Worm (Caenorhabditis elegans) whole organism, late embryonic: ENCODE data around the gene C33A12.19.

Experiments
- ama-1 ChIP-seq: fragments of 150-350 bp; optimal IDR thresholded peaks from 2 replicates; lab custom pipeline; 2014
- ceh-18 ChIP-seq: sonication (generic microtip); optimal IDR thresholded peaks from 2 replicates; lab custom pipeline; 2016; ENCODE audit warnings: missing genetic modification characterization, missing compliant biosample characterization
- ceh-9 ChIP-seq: sonication (generic microtip); optimal IDR thresholded peaks from 2 replicates; lab custom pipeline; 2016; ENCODE audit warnings: mild to moderate bottlenecking, missing genetic modification characterization, inconsistent platforms, missing compliant biosample characterization
- dmd-4 ChIP-seq: sonication (generic microtip); optimal IDR thresholded peaks from 2 replicates; lab custom pipeline; 2016; ENCODE audit warnings: borderline replicate concordance, missing genetic modification characterization, missing compliant biosample characterization
- eyg-1 ChIP-seq: sonication (generic microtip); optimal IDR thresholded peaks from 2 replicates; lab custom pipeline; 2016; ENCODE audit warnings: missing genotype, missing genetic modification characterization, missing compliant biosample characterization
- fkh-10 ChIP-seq: fragments of 150-350 bp; optimal IDR thresholded peaks from 2 replicates; lab custom pipeline; 2014; ENCODE audit warnings: missing biosample characterization, missing genetic modification reagents, missing genetic modification characterization
- lim-6 ChIP-seq: sonication (generic microtip); optimal IDR thresholded peaks from 2 replicates; lab custom pipeline; 2016; ENCODE audit warnings: missing genetic modification characterization, missing compliant biosample characterization
- mec-3 ChIP-seq: sonication (generic microtip); optimal IDR thresholded peaks from 2 replicates; lab custom pipeline; 2016; ENCODE audit warnings: borderline replicate concordance, missing genetic modification characterization, missing compliant biosample characterization
- pha-4 ChIP-seq: fragments of 150-350 bp; optimal IDR thresholded peaks from 2 replicates; lab custom pipeline; 2018; ENCODE audit warnings: missing biosample characterization, missing genetic modification reagents, missing genetic modification characterization
- sox-4 ChIP-seq: sonication (generic microtip); optimal IDR thresholded peaks from 2 replicates; lab custom pipeline; 2017; ENCODE audit warnings: mild to moderate bottlenecking, missing genetic modification characterization, inconsistent platforms, missing compliant biosample characterization
- tbx-2 ChIP-seq: sonication (generic microtip); optimal IDR thresholded peaks from 2 replicates; lab custom pipeline; 2016; ENCODE audit warnings: missing genetic modification characterization, missing compliant biosample characterization

DNA sequence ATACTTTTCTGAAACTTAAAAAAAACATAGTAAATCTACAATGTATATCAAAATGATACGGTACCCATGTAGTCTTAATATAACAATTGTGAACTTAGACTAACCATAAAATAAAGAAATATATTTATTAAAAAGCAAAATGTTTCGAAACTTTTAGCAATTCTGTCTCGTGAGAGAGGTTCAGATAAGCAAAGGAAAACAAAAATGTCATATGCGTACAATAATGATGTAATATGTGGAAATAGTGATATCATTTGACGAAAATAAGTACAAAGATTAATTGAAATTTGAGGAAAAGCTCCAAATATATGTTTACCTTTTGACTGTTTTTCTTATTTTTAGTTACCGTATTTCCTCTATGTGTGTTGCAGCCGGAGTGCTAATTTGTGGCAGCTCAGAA lies 2.7 kb upstream of the C33A12.19 start:
- TF ChIP-seq ceh-18 (tag; lab: Kevin White, UChicago) = no peak
- TF ChIP-seq pha-4 = no peak
- TF ChIP-seq dmd-4 (tag; lab: Kevin White, UChicago) = no peak
- TF ChIP-seq eyg-1 (tag; lab: Kevin White, UChicago) = no peak
- no peak for TF ChIP-seq tbx-2 (tag; lab: Kevin White, UChicago)
- TF ChIP-seq sox-4 (tag; lab: Kevin White, UChicago) = no peak
- TF ChIP-seq lim-6 (tag; lab: Kevin White, UChicago) = no peak
- TF ChIP-seq ceh-9 (tag; lab: Kevin White, UChicago) = no peak
- TF ChIP-seq ama-1 (lab: Kevin White, UChicago) = no peak
- no peak for TF ChIP-seq mec-3
- no peak for TF ChIP-seq fkh-10 (GFP tag; lab: Kevin White, UChicago)
